Fruit fly (Drosophila melanogaster) whole organism, pupa: ENCODE measurements around the gene CG4210.
A peak's percentile ranks its signal among the peaks of the same experiment; 100 is the strongest.

Experiments used
- CG10348 ChIP-seq: fragments of 200-800 bp; sonication (Bioruptor generic); IDR thresholded peaks from 2 replicates; pipeline ENCODE4 v1.3.6; 2022; ENCODE audit warnings: missing biosample characterization, missing genetic modification characterization
- CG12605 ChIP-seq: fragments of 200-800 bp; sonication (Bioruptor generic); IDR thresholded peaks from 2 replicates; pipeline ENCODE4 v1.3.6; 2022; ENCODE audit warnings: missing biosample characterization, missing genetic modification characterization
- CG13204 ChIP-seq: fragments of 200-800 bp; sonication (Bioruptor generic); optimal IDR thresholded peaks from 2 replicates; lab custom pipeline; 2018; ENCODE audit warnings: missing biosample characterization, mild to moderate bottlenecking, missing genetic modification characterization, moderate library complexity
- CG14655 ChIP-seq: fragments of 200-800 bp; sonication (Bioruptor generic); optimal IDR thresholded peaks from 3 replicates; lab custom pipeline; 2017; ENCODE audit warnings: mild to moderate bottlenecking, missing biosample characterization, missing genetic modification reagents, missing genetic modification characterization
- CG15710 ChIP-seq: fragments of 200-800 bp; sonication (Bioruptor generic); optimal IDR thresholded peaks from 2 replicates; lab custom pipeline; 2018; ENCODE audit warnings: missing biosample characterization, mild to moderate bottlenecking, missing genetic modification characterization, moderate library complexity
- CG17806 ChIP-seq: fragments of 200-800 bp; sonication (Bioruptor generic); optimal IDR thresholded peaks from 2 replicates; lab custom pipeline; 2018; ENCODE audit warnings: missing biosample characterization, mild to moderate bottlenecking, missing genetic modification characterization, moderate library complexity
- CG32121 ChIP-seq: fragments of 200-800 bp; sonication (Bioruptor generic); IDR thresholded peaks from 2 replicates; pipeline ENCODE4 v1.3.6; 2022; ENCODE audit warnings: missing biosample characterization, missing genetic modification characterization
- CG34367 ChIP-seq: fragments of 200-800 bp; sonication (Bioruptor generic); optimal IDR thresholded peaks from 2 replicates; lab custom pipeline; 2018; ENCODE audit warnings: missing biosample characterization, mild to moderate bottlenecking, missing genetic modification characterization
- CG4496 ChIP-seq: fragments of 200-800 bp; sonication (Bioruptor generic); IDR thresholded peaks from 3 replicates; pipeline ENCODE4 v1.3.6; 2022; ENCODE audit warnings: missing biosample characterization, missing genetic modification characterization
- CG8159 ChIP-seq: fragments of 200-800 bp; sonication (Bioruptor generic); optimal IDR thresholded peaks from 3 replicates; lab custom pipeline; 2018; ENCODE audit warnings: missing biosample characterization, mild to moderate bottlenecking, missing genetic modification characterization, moderate library complexity
- CG8301 ChIP-seq: fragments of 200-800 bp; sonication (Bioruptor generic); optimal IDR thresholded peaks from 2 replicates; lab custom pipeline; 2018; ENCODE audit warnings: missing biosample characterization, mild to moderate bottlenecking, missing genetic modification characterization
- CG9948 ChIP-seq: fragments of 200-800 bp; sonication (Bioruptor generic); optimal IDR thresholded peaks from 2 replicates; lab custom pipeline; 2018; ENCODE audit warnings: missing biosample characterization, mild to moderate bottlenecking, missing genetic modification characterization, moderate library complexity
- D1 ChIP-seq: fragments of 200-800 bp; sonication (Bioruptor generic); optimal IDR thresholded peaks from 2 replicates; lab custom pipeline; 2018; ENCODE audit warnings: missing biosample characterization, mild to moderate bottlenecking, missing genetic modification characterization, moderate library complexity
- EcR ChIP-seq: fragments of 200-800 bp; sonication (Bioruptor generic); optimal IDR thresholded peaks from 3 replicates; lab custom pipeline; 2019; ENCODE audit warnings: missing biosample characterization, missing genetic modification characterization, mild to moderate bottlenecking, moderate library complexity, missing genetic modification reagents
- Ets98B ChIP-seq: fragments of 200-800 bp; sonication (Bioruptor generic); IDR thresholded peaks from 2 replicates; pipeline ENCODE4 v1.3.6; 2022; ENCODE audit warnings: missing biosample characterization, missing genetic modification characterization
- Pif1A ChIP-seq: fragments of 200-800 bp; sonication (Bioruptor generic); optimal IDR thresholded peaks from 3 replicates; lab custom pipeline; 2016; ENCODE audit warnings: missing biosample characterization, missing genetic modification characterization
- Pif1B ChIP-seq: fragments of 200-800 bp; sonication (Bioruptor generic); optimal IDR thresholded peaks from 3 replicates; lab custom pipeline; 2016; ENCODE audit warnings: missing biosample characterization, missing genetic modification characterization
- Snoo ChIP-seq: fragments of 200-800 bp; sonication (Bioruptor generic); optimal IDR thresholded peaks from 3 replicates; lab custom pipeline; 2017; ENCODE audit warnings: missing biosample characterization, mild to moderate bottlenecking, missing genetic modification characterization, inconsistent platforms
- fd96Ca ChIP-seq: fragments of 200-800 bp; sonication (Bioruptor generic); IDR thresholded peaks from 3 replicates; pipeline ENCODE4 v1.3.6; 2022; ENCODE audit warnings: missing biosample characterization, missing genetic modification characterization
- gl ChIP-seq: fragments of 200-800 bp; sonication (Bioruptor generic); optimal IDR thresholded peaks from 2 replicates; lab custom pipeline; 2018; ENCODE audit warnings: missing biosample characterization, mild to moderate bottlenecking, missing genetic modification characterization
- rn ChIP-seq: fragments of 200-800 bp; sonication (Bioruptor generic); IDR thresholded peaks from 2 replicates; pipeline ENCODE4 v1.3.6; 2022; ENCODE audit warnings: missing biosample characterization, missing genetic modification characterization

CG4210 gene

dm6 chr3R:15243046-15243356, 29.2 kb downstream of the CG4210 start:
- TF ChIP-seq CG14655 (GFP tag; lab: Kevin White, UChicago) (no peak), CG9948 (tag; lab: Kevin White, UChicago) (no peak), Ets98B (GFP tag; lab: Robert Waterston, UW) (no peak), D1 (tag; lab: Kevin White, UChicago) (no peak), CG12605 (GFP tag; lab: Robert Waterston, UW) (no peak), CG17806 (tag; lab: Kevin White, UChicago) (no peak), rn (GFP tag; lab: Robert Waterston, UW) (no peak), CG34367 (tag; lab: Kevin White, UChicago) (no peak), CG15710 (tag; lab: Kevin White, UChicago) (no peak), CG4496 (GFP tag; lab: Robert Waterston, UW) (no peak), fd96Ca (GFP tag; lab: Robert Waterston, UW) (no peak), EcR (GFP tag; lab: Kevin White, UChicago) (no peak), CG13204 (GFP tag; lab: Kevin White, UChicago) (no peak), CG10348 (no peak), CG8301 (tag; lab: Kevin White, UChicago) (no peak), CG8159 (tag; lab: Kevin White, UChicago) (no peak), Pif1B (GFP tag; lab: Kevin White, UChicago) (no peak), Snoo (tag; lab: Kevin White, UChicago) (no peak), Pif1A (no peak), gl (tag; lab: Kevin White, UChicago) (no peak)

dm6 chr3R:15243452-15243851, 29.7 kb downstream of the CG4210 start:
- TF ChIP-seq Pif1B (GFP tag; lab: Kevin White, UChicago) (peak; percentile 48), CG15710 (tag; lab: Kevin White, UChicago) (no peak), CG4496 (GFP tag; lab: Robert Waterston, UW) (peak; percentile 53; the same call in 1 of the 3 replicates), CG12605 (GFP tag; lab: Robert Waterston, UW) (peak; percentile 45; the same call in 1 of the 2 replicates), CG8159 (tag; lab: Kevin White, UChicago) (peak; percentile 7), CG8301 (tag; lab: Kevin White, UChicago) (no peak), Snoo (tag; lab: Kevin White, UChicago) (no peak), Ets98B (GFP tag; lab: Robert Waterston, UW) (no peak), CG9948 (tag; lab: Kevin White, UChicago) (no peak), Pif1A (no peak), fd96Ca (GFP tag; lab: Robert Waterston, UW) (no peak), CG17806 (tag; lab: Kevin White, UChicago) (no peak), CG14655 (GFP tag; lab: Kevin White, UChicago) (no peak), rn (GFP tag; lab: Robert Waterston, UW) (no peak), EcR (GFP tag; lab: Kevin White, UChicago) (peak; percentile 71), CG13204 (GFP tag; lab: Kevin White, UChicago) (no peak), CG34367 (tag; lab: Kevin White, UChicago) (no peak), D1 (tag; lab: Kevin White, UChicago) (no peak), gl (tag; lab: Kevin White, UChicago) (no peak), CG32121 (GFP tag; lab: Robert Waterston, UW) (0 out of 2 replicates have a peak, but pooled peaks have one; percentile 46), CG10348 (no peak)

- TF ChIP-seq CG8301 (tag; lab: Kevin White, UChicago) (no peak), CG17806 (tag; lab: Kevin White, UChicago) (no peak), CG8159 (tag; lab: Kevin White, UChicago) (peak; percentile 48), CG32121 (GFP tag; lab: Robert Waterston, UW) (no peak), Ets98B (GFP tag; lab: Robert Waterston, UW) (no peak)
- TF ChIP-seq, all 21 proteins: peak for 1
These were observed 32.8 kb downstream of the CG4210 start for dm6 chr3R:15246601-15247000.

- TF ChIP-seq Pif1A: no peak
- no peak for TF ChIP-seq CG15710 (tag; lab: Kevin White, UChicago)
- TF ChIP-seq CG17806 (tag; lab: Kevin White, UChicago): no peak
- no peak for TF ChIP-seq CG4496 (GFP tag; lab: Robert Waterston, UW)
- no peak for TF ChIP-seq fd96Ca (GFP tag; lab: Robert Waterston, UW)
- TF ChIP-seq CG12605 (GFP tag; lab: Robert Waterston, UW): no peak
- no peak for TF ChIP-seq CG10348
- no peak for TF ChIP-seq CG34367 (tag; lab: Kevin White, UChicago)
These were observed 35.3 kb downstream of the CG4210 start, which contains the start of gene Amt for dm6 chr3R:15249037-15249436. Gene Amt, minus strand, starts transcription at chr3R:15249137.

dm6 chr3R:15249735-15250134, 36.0 kb downstream of the CG4210 start, which contains the start of gene CG42404:
Gene CG42404, plus strand, starts transcription at chr3R:15250094.
- TF ChIP-seq CG14655 (GFP tag; lab: Kevin White, UChicago): no peak
- no peak for TF ChIP-seq CG10348
- TF ChIP-seq gl (tag; lab: Kevin White, UChicago): no peak

dm6 chr3R:15250454-15250853, 36.7 kb downstream of the CG4210 start:
- TF ChIP-seq Pif1B (GFP tag; lab: Kevin White, UChicago) (no peak), CG17806 (tag; lab: Kevin White, UChicago) (no peak), CG12605 (GFP tag; lab: Robert Waterston, UW) (peak; percentile 60), rn (GFP tag; lab: Robert Waterston, UW) (peak; percentile 56), CG8159 (tag; lab: Kevin White, UChicago) (peak; percentile 62), CG14655 (GFP tag; lab: Kevin White, UChicago) (no peak), CG34367 (tag; lab: Kevin White, UChicago) (peak; percentile 40), CG4496 (GFP tag; lab: Robert Waterston, UW) (peak; percentile 72; the same call in 2 of the 3 replicates), CG15710 (tag; lab: Kevin White, UChicago) (peak; percentile 74), Ets98B (GFP tag; lab: Robert Waterston, UW) (peak; percentile 81), fd96Ca (GFP tag; lab: Robert Waterston, UW) (peak; percentile 67), CG32121 (GFP tag; lab: Robert Waterston, UW) (peak; percentile 70)
